Fruit fly (Drosophila melanogaster): ENCODE measurements around the gene CG8620.

Gene CG8620

DNA sequence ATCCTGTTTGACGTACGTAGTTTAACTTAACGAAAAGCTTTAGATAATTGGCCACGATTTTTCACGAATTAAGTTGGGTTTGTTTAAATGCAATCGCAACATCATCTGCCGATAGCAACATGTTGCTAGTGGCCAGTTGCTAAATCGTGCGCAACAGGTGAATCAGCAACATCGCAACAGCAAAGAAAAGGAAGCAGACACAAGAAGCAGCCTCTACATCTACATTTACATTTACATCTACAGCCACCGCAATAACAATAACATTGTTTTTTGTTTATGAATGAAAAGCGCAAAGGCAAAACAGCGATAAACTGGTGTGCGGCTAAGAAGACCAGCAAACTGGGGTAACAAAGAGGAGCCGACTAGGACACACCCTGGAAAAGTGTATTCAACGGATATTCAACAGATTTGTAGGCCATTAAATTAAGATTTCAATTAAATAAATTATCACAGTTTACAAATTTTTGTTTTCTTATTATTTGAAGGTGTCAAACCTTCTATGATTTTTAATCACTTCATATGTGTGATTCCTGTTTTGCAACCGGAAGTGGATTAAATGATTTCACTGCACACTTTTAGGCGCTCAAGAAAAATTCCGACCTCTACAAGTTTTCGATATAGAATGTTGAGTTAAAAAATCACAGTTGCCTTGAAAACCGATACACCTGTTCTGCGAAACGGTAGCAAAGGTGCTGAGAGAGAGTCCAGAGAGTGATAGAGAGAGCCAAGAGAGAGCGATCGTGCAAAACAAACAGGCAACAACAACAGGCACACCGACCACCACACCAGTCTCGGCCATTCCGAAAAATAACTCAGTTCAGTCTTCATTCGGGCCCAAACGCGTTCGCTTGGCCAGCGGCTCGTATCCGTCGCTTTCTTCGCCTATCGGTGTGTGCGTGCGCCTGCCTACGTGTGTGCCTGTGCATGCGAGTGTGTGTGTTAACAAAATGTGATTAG, 23.9 kb upstream of the CG8620 start, which contains the start of gene melt (continued):
- TF ChIP-seq CG12236 (GFP tag; optimal IDR thresholded peaks at IDR 0.05): peak; percentile 71
- TF ChIP-seq sens (GFP tag): peak; percentile 99
- peak; percentile 84 for TF ChIP-seq CG6854 (GFP tag; optimal IDR thresholded peaks at IDR 0.05)
- TF ChIP-seq Optix (GFP tag; IDR thresholded peaks at IDR 0.05): peak; percentile 63; the same call in 2 of the 3 replicates
- TF ChIP-seq Sox102F (GFP tag; optimal IDR thresholded peaks at IDR 0.05): peak; percentile 84
- TF ChIP-seq Mad (GFP tag; optimal IDR thresholded peaks at IDR 0.05): peak; percentile 82
- peak; percentile 82 for TF ChIP-seq Rfx (GFP tag; IDR thresholded peaks at IDR 0.05)
- TF ChIP-seq pzg (GFP tag; optimal IDR thresholded peaks at IDR 0.05): no peak
- TF ChIP-seq B-H2 (GFP tag; optimal IDR thresholded peaks at IDR 0.05): peak; percentile 25
- TF ChIP-seq CG12391 (tag; optimal IDR thresholded peaks at IDR 0.05): peak; percentile 90
- TF ChIP-seq btn (GFP tag; optimal IDR thresholded peaks at IDR 0.05): peak; percentile 81
- TF ChIP-seq CG10431 (GFP tag; optimal IDR thresholded peaks at IDR 0.05): peak; percentile 20
- TF ChIP-seq CG18599 (GFP tag; optimal IDR thresholded peaks at IDR 0.05): peak; percentile 85
- TF ChIP-seq Dip3 (GFP tag; optimal IDR thresholded peaks at IDR 0.05): peak; percentile 86
- peak; percentile 81 for TF ChIP-seq ATbp (GFP tag; optimal IDR thresholded peaks at IDR 0.05)
- no peak for TF ChIP-seq hbn (GFP tag; IDR thresholded peaks at IDR 0.05; ENCODE audit: partially characterized antibody)
- TF ChIP-seq CG9797 (GFP tag; optimal IDR thresholded peaks at IDR 0.05): no peak
- peak; percentile 55 for TF ChIP-seq tap (tag; optimal IDR thresholded peaks at IDR 0.05)
- peak; percentile 71 for TF ChIP-seq CG2116 (GFP tag; optimal IDR thresholded peaks at IDR 0.05)
- TF ChIP-seq jing (GFP tag; optimal IDR thresholded peaks at IDR 0.05): peak; percentile 77
- TF ChIP-seq Rx (GFP tag; IDR thresholded peaks at IDR 0.05): peak; percentile 54; the same call in 1 of the 2 replicates
- TF ChIP-seq gsb (GFP tag; IDR thresholded peaks at IDR 0.05): peak; percentile 55
- TF ChIP-seq CG12104 (GFP tag; optimal IDR thresholded peaks at IDR 0.05): peak; percentile 88
- TF ChIP-seq otp (GFP tag; IDR thresholded peaks at IDR 0.05): peak; percentile 62
- peak; percentile 62 for TF ChIP-seq CG4282 (GFP tag; optimal IDR thresholded peaks at IDR 0.05)
- peak; percentile 80 for TF ChIP-seq CG32532 (GFP tag; IDR thresholded peaks at IDR 0.05)
- peak; percentile 90 for TF ChIP-seq phol (tag; optimal IDR thresholded peaks at IDR 0.05)
- TF ChIP-seq Hr3 (GFP tag; optimal IDR thresholded peaks at IDR 0.05): peak; percentile 88
- TF ChIP-seq CG12942 (GFP tag; optimal IDR thresholded peaks at IDR 0.05): peak; percentile 81
- TF ChIP-seq dimm (GFP tag; IDR thresholded peaks at IDR 0.05): 0 out of 2 replicates have a peak, but pooled peaks have one; percentile 25
- no peak for TF ChIP-seq ash1 (GFP tag; optimal IDR thresholded peaks at IDR 0.05)
- TF ChIP-seq CG8478 (optimal IDR thresholded peaks at IDR 0.05): no peak
- TF ChIP-seq Bgb (GFP tag; IDR thresholded peaks at IDR 0.05; ENCODE audit: partially characterized antibody): peak; percentile 73
- TF ChIP-seq CG14710 (tag; optimal IDR thresholded peaks at IDR 0.05): peak; percentile 87
- peak; percentile 82 for TF ChIP-seq CG10274 (GFP tag; optimal IDR thresholded peaks at IDR 0.05)
- peak; percentile 5 for TF ChIP-seq CG17186 (GFP tag; optimal IDR thresholded peaks at IDR 0.05)
- TF ChIP-seq Sry-β (GFP tag; optimal IDR thresholded peaks at IDR 0.05): peak; percentile 14
- peak; percentile 88 for TF ChIP-seq fu2 (GFP tag; optimal IDR thresholded peaks at IDR 0.05)
- TF ChIP-seq Sox100B (GFP tag; optimal IDR thresholded peaks at IDR 0.05): peak; percentile 93
- peak; percentile 74 for TF ChIP-seq ewg (GFP tag; optimal IDR thresholded peaks at IDR 0.05)
- peak; percentile 81 for TF ChIP-seq kay (GFP tag; optimal IDR thresholded peaks at IDR 0.05)
- TF ChIP-seq dm (GFP tag; optimal IDR thresholded peaks at IDR 0.05): peak; percentile 72
- no peak; the same call in 1 of the 3 replicates for TF ChIP-seq zfh1 (GFP tag; IDR thresholded peaks at IDR 0.05)
- peak; percentile 72 for TF ChIP-seq run (tag; optimal IDR thresholded peaks at IDR 0.05)
- peak; percentile 60 for TF ChIP-seq sqz (GFP tag; optimal IDR thresholded peaks at IDR 0.05)
- peak; percentile 67 for TF ChIP-seq Ada2b (GFP tag; IDR thresholded peaks at IDR 0.05)
- TF ChIP-seq pum (GFP tag; optimal IDR thresholded peaks at IDR 0.05): peak; percentile 85
- no peak for TF ChIP-seq crol (GFP tag; IDR thresholded peaks at IDR 0.05)
- TF ChIP-seq zf30C (GFP tag; optimal IDR thresholded peaks at IDR 0.05): no peak
